Fruit fly (Drosophila melanogaster) whole organism, prepupa: ENCODE measurements around the gene plx.

Source experiments
- Blimp-1 ChIP-seq: fragments of 200-800 bp; sonication (Bioruptor generic); optimal IDR thresholded peaks from 3 replicates; lab custom pipeline; 2017; ENCODE audit warnings: missing biosample characterization, missing genetic modification characterization, mild to moderate bottlenecking, moderate library complexity, missing genetic modification reagents
- CG10631 ChIP-seq: fragments of 200-800 bp; sonication (Bioruptor generic); optimal IDR thresholded peaks from 2 replicates; lab custom pipeline; 2016; ENCODE audit warnings: missing biosample characterization, missing genetic modification characterization
- CG10669 ChIP-seq: fragments of 200-800 bp; sonication (Bioruptor generic); optimal IDR thresholded peaks from 3 replicates; lab custom pipeline; 2018; ENCODE audit warnings: missing biosample characterization, mild to moderate bottlenecking, missing genetic modification characterization, moderate library complexity
- CG11902 ChIP-seq: fragments of 200-800 bp; sonication (Bioruptor generic); optimal IDR thresholded peaks from 3 replicates; lab custom pipeline; 2016; ENCODE audit warnings: missing biosample characterization, missing genetic modification characterization
- CG1621 ChIP-seq: fragments of 200-800 bp; sonication (Bioruptor generic); optimal IDR thresholded peaks from 3 replicates; lab custom pipeline; 2018; ENCODE audit warnings: missing biosample characterization, mild to moderate bottlenecking, missing genetic modification characterization
- CG16779 ChIP-seq: fragments of 200-800 bp; sonication (Bioruptor generic); optimal IDR thresholded peaks from 3 replicates; lab custom pipeline; 2017; ENCODE audit warnings: missing biosample characterization, mild to moderate bottlenecking, missing genetic modification characterization
- CG3032 ChIP-seq: fragments of 200-800 bp; optimal IDR thresholded peaks from 2 replicates; lab custom pipeline; 2019; ENCODE audit warnings: missing biosample characterization, mild to moderate bottlenecking, missing genetic modification characterization, moderate library complexity
- CG3919 ChIP-seq: fragments of 200-800 bp; sonication (Bioruptor generic); optimal IDR thresholded peaks from 3 replicates; lab custom pipeline; 2016; ENCODE audit warnings: missing biosample characterization, missing genetic modification characterization
- CG4318 ChIP-seq: fragments of 200-800 bp; sonication (Bioruptor generic); optimal IDR thresholded peaks from 3 replicates; lab custom pipeline; 2017; ENCODE audit warnings: missing biosample characterization, mild to moderate bottlenecking, missing genetic modification characterization
- CG6163 ChIP-seq: fragments of 200-800 bp; sonication (Bioruptor generic); IDR thresholded peaks from 3 replicates; pipeline ENCODE4 v1.3.6; 2022; ENCODE audit warnings: missing biosample characterization, missing genetic modification characterization
- CG6792 ChIP-seq: fragments of 200-800 bp; sonication (Bioruptor generic); optimal IDR thresholded peaks from 3 replicates; lab custom pipeline; 2016; ENCODE audit warnings: missing biosample characterization, missing genetic modification characterization
- CG6808 ChIP-seq: fragments of 200-800 bp; sonication (Bioruptor generic); optimal IDR thresholded peaks from 3 replicates; lab custom pipeline; 2017; ENCODE audit warnings: missing biosample characterization, missing genetic modification characterization, mild to moderate bottlenecking, moderate library complexity, missing genetic modification reagents
- CG6854 ChIP-seq: fragments of 200-800 bp; sonication (Bioruptor generic); optimal IDR thresholded peaks from 2 replicates; lab custom pipeline; 2017; ENCODE audit warnings: missing biosample characterization, mild to moderate bottlenecking, missing genetic modification characterization
- CG7368 ChIP-seq: fragments of 200-800 bp; sonication (Bioruptor generic); optimal IDR thresholded peaks from 3 replicates; lab custom pipeline; 2016; ENCODE audit warnings: missing biosample characterization, missing genetic modification characterization
- CG8319 ChIP-seq: fragments of 200-800 bp; sonication (Bioruptor generic); optimal IDR thresholded peaks from 3 replicates; lab custom pipeline; 2016; ENCODE audit warnings: missing biosample characterization, missing genetic modification characterization
- CG9139 ChIP-seq: fragments of 200-800 bp; sonication (Bioruptor generic); optimal IDR thresholded peaks from 3 replicates; lab custom pipeline; 2017; ENCODE audit warnings: missing biosample characterization, mild to moderate bottlenecking, missing genetic modification characterization
- Eip93F ChIP-seq: fragments of 200-800 bp; sonication (Bioruptor generic); optimal IDR thresholded peaks from 2 replicates; lab custom pipeline; 2016; ENCODE audit warnings: missing biosample characterization, mild to moderate bottlenecking, missing genetic modification characterization
- Ets96B ChIP-seq: fragments of 200-800 bp; optimal IDR thresholded peaks from 2 replicates; lab custom pipeline; 2019; ENCODE audit warnings: missing biosample characterization, mild to moderate bottlenecking, missing genetic modification characterization, moderate library complexity
- Hr38 ChIP-seq: sonication (Bioruptor generic); optimal IDR thresholded peaks from 2 replicates; lab custom pipeline; 2016; ENCODE audit warnings: missing biosample characterization, missing genetic modification characterization
- Hr4 ChIP-seq: fragments of 200-800 bp; sonication (Bioruptor generic); optimal IDR thresholded peaks from 3 replicates; lab custom pipeline; 2016; ENCODE audit warnings: missing biosample characterization, missing genetic modification characterization
- Lpt ChIP-seq: fragments of 200-800 bp; sonication (Bioruptor generic); optimal IDR thresholded peaks from 3 replicates; lab custom pipeline; 2016; ENCODE audit warnings: missing biosample characterization, missing genetic modification characterization
- Met ChIP-seq: fragments of 200-800 bp; sonication (Bioruptor generic); optimal IDR thresholded peaks from 3 replicates; lab custom pipeline; 2016; ENCODE audit warnings: missing biosample characterization, missing genetic modification characterization
- OdsH ChIP-seq: fragments of 200-800 bp; sonication (Bioruptor generic); optimal IDR thresholded peaks from 3 replicates; lab custom pipeline; 2016; ENCODE audit warnings: missing biosample characterization, missing genetic modification characterization
- Sox14 ChIP-seq: fragments of 200-800 bp; sonication (Bioruptor generic); optimal IDR thresholded peaks from 3 replicates; lab custom pipeline; 2016; ENCODE audit warnings: missing biosample characterization, missing genetic modification characterization
- Sox15 ChIP-seq: fragments of 200-800 bp; sonication (Bioruptor generic); optimal IDR thresholded peaks from 3 replicates; lab custom pipeline; 2016; ENCODE audit warnings: missing biosample characterization, missing genetic modification characterization
- achi ChIP-seq: fragments of 200-800 bp; sonication (Bioruptor generic); optimal IDR thresholded peaks from 3 replicates; lab custom pipeline; 2016; ENCODE audit warnings: missing biosample characterization, missing genetic modification characterization
- acj6 ChIP-seq: fragments of 200-800 bp; sonication (Bioruptor generic); optimal IDR thresholded peaks from 3 replicates; lab custom pipeline; 2016; ENCODE audit warnings: missing biosample characterization, missing genetic modification characterization
- cyc ChIP-seq: fragments of 200-800 bp; sonication (Bioruptor generic); optimal IDR thresholded peaks from 3 replicates; lab custom pipeline; 2016; ENCODE audit warnings: missing biosample characterization, missing genetic modification characterization
- dsx ChIP-seq: fragments of 200-800 bp; optimal IDR thresholded peaks from 3 replicates; lab custom pipeline; 2019; ENCODE audit warnings: missing biosample characterization, mild to moderate bottlenecking, missing genetic modification characterization, moderate library complexity; ENCODE audit not compliant: poor library complexity, severe bottlenecking
- eg ChIP-seq: fragments of 200-800 bp; sonication (Bioruptor generic); IDR thresholded peaks from 3 replicates; pipeline ENCODE4 v1.3.6; 2022; ENCODE audit warnings: missing biosample characterization, missing genetic modification characterization
- esn ChIP-seq: fragments of 200-800 bp; sonication (Bioruptor generic); optimal IDR thresholded peaks from 2 replicates; lab custom pipeline; 2016; ENCODE audit warnings: missing biosample characterization, mild to moderate bottlenecking, missing genetic modification characterization, moderate library complexity
- fd59A ChIP-seq: fragments of 200-800 bp; sonication (Bioruptor generic); optimal IDR thresholded peaks from 2 replicates; lab custom pipeline; 2017; ENCODE audit warnings: missing biosample characterization, mild to moderate bottlenecking, missing genetic modification characterization, missing genetic modification reagents
- pdm3 ChIP-seq: fragments of 200-800 bp; sonication (Bioruptor generic); optimal IDR thresholded peaks from 3 replicates; lab custom pipeline; 2016; ENCODE audit warnings: missing biosample characterization, missing genetic modification characterization
- salr ChIP-seq, 2 experiments: fragments of 200-800 bp; sonication (Bioruptor generic); optimal IDR thresholded peaks; 3 replicates each; lab custom pipeline; 2016 to 2018; ENCODE audit warnings: missing biosample characterization in 2 of 2, missing genetic modification characterization in 2 of 2, mild to moderate bottlenecking in 1 of 2
- ss ChIP-seq, 2 experiments: fragments of 200-800 bp; sonication (Bioruptor generic); optimal IDR thresholded peaks; 2 replicates in 1 of 2; 3 replicates in 1 of 2; lab custom pipeline; 2017 to 2018; ENCODE audit warnings: mild to moderate bottlenecking in 2 of 2, missing biosample characterization in 2 of 2, missing genetic modification characterization in 2 of 2, moderate library complexity in 1 of 2
- topi ChIP-seq: fragments of 200-800 bp; sonication (Bioruptor generic); optimal IDR thresholded peaks from 3 replicates; lab custom pipeline; 2016; ENCODE audit warnings: missing biosample characterization, missing genetic modification characterization
- vri ChIP-seq: fragments of 200-800 bp; sonication (Bioruptor generic); optimal IDR thresholded peaks from 3 replicates; lab custom pipeline; 2016; ENCODE audit warnings: missing biosample characterization, mild to moderate bottlenecking, missing genetic modification characterization

plx gene

DNA sequence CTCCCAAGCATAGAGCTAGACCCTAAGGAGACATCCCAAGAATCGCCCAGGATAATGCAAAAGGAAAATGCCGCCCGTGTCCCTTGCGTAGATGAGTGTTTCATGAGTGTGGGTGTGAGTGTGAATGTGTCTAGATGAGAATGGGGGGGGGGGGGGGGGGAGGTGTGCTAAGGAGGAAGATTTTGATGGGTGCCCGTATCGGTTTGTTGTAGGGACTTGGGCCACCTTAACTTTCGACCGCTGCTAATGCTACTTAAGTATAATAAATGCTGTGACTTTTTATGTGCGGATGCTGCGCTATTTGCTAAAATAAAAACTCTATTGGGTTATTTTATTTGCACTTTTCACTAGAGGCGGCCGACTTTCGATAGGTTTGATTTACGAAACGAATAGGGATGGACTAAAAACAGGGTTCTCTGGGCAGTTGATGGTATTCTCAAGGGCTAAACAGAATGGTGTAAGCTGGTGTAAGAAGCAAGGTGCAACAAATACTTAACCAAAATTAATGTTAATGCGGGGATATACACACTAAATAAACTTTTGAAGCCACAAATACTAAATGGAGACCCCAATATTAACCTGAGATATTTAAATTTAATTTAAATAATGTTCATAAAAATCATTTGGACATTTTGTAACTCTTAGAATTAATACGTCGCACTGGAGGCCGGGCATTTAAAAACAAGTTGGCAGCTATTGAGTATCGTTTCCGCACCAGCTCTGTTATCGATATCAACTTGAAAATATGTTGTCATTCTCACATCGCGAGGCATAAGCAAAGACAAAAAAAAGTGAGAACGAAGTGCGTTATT is 16.5 kb upstream of the plx start, which contains the start of the genes Xe7 and Atg17 (continued):
- TF ChIP-seq Met (GFP tag; lab: Kevin White, UChicago) (peak; percentile 90), CG1621 (tag; lab: Kevin White, UChicago) (peak; percentile 78), CG3032 (tag; lab: Kevin White, UChicago) (peak; percentile 94), acj6 (GFP tag; lab: Kevin White, UChicago) (peak; percentile 94), CG6808 (GFP tag; lab: Kevin White, UChicago) (peak; percentile 76), pdm3 (GFP tag; lab: Kevin White, UChicago) (peak; percentile 94), CG10669 (GFP tag; lab: Kevin White, UChicago) (peak; percentile 86), Sox14 (peak; percentile 89), Eip93F (GFP tag; lab: Kevin White, UChicago) (peak; percentile 87), Hr4 (GFP tag; lab: Kevin White, UChicago) (peak; percentile 94), CG6792 (GFP tag; lab: Kevin White, UChicago) (peak; percentile 87), CG8319 (GFP tag; lab: Kevin White, UChicago) (peak; percentile 92), cyc (peak; percentile 92), Lpt (GFP tag; lab: Kevin White, UChicago) (peak; percentile 83), ss (GFP tag; optimal IDR thresholded peaks at IDR 0.05; lab: Kevin White, UChicago) (peak; percentile 27 to 80), CG10631 (peak; percentile 97), CG6854 (GFP tag; lab: Kevin White, UChicago) (no peak), esn (GFP tag; lab: Kevin White, UChicago) (peak; percentile 92), vri (peak; percentile 73), Sox15 (GFP tag; lab: Kevin White, UChicago) (peak; percentile 95), Hr38 (GFP tag; lab: Kevin White, UChicago) (peak; percentile 55), topi (GFP tag; lab: Kevin White, UChicago) (peak; percentile 91), Blimp-1 (peak; percentile 76), salr (GFP tag; optimal IDR thresholded peaks at IDR 0.05; lab: Kevin White, UChicago) (peak; percentile 75 to 94), achi (GFP tag; lab: Kevin White, UChicago) (peak; percentile 92), CG16779 (tag; lab: Kevin White, UChicago) (peak; percentile 56), CG11902 (GFP tag; lab: Kevin White, UChicago) (peak; percentile 94), fd59A (peak; percentile 83), CG7368 (GFP tag; lab: Kevin White, UChicago) (peak; percentile 89), CG4318 (GFP tag; lab: Kevin White, UChicago) (peak; percentile 93), dsx (GFP tag; lab: Kevin White, UChicago) (peak; percentile 77), eg (GFP tag; lab: Robert Waterston, UW) (peak; percentile 92), CG6163 (GFP tag; lab: Robert Waterston, UW) (peak; percentile 88), CG3919 (GFP tag; lab: Kevin White, UChicago) (peak; percentile 92), OdsH (GFP tag; lab: Kevin White, UChicago) (peak; percentile 96), Ets96B (tag; lab: Kevin White, UChicago) (peak; percentile 84), CG9139 (GFP tag; lab: Kevin White, UChicago) (no peak)
